Worm (Caenorhabditis elegans) whole organism, L3 larva: ENCODE data around the gene F17E9.5.
"Not testable (repeated sequence)": the region's sequence is repeated elsewhere in the genome, so short reads cannot be mapped to it uniquely, and the experiment has no call there.

Source experiments
- R02D3.7 ChIP-seq: fragments of 150-350 bp; optimal IDR thresholded peaks from 2 replicates; lab custom pipeline; 2014; ENCODE audit warnings: missing biosample characterization, missing genetic modification characterization
- ZK546.5 ChIP-seq: sonication (generic microtip); optimal IDR thresholded peaks from 2 replicates; lab custom pipeline; 2017; ENCODE audit warnings: missing biosample characterization, missing genetic modification characterization
- ama-1 ChIP-seq: fragments of 150-350 bp; optimal IDR thresholded peaks from 2 replicates; lab custom pipeline; 2018
- ceh-16 ChIP-seq: sonication (generic microtip); optimal IDR thresholded peaks from 2 replicates; lab custom pipeline; 2017; ENCODE audit warnings: missing biosample characterization, missing genetic modification characterization
- ceh-28 ChIP-seq: fragments of 150-350 bp; optimal IDR thresholded peaks from 2 replicates; lab custom pipeline; 2014; ENCODE audit warnings: missing biosample characterization, missing genetic modification reagents, missing genetic modification characterization
- ceh-82 ChIP-seq: fragments of 150-350 bp; optimal IDR thresholded peaks from 2 replicates; lab custom pipeline; 2014; ENCODE audit warnings: missing biosample characterization, missing genetic modification characterization
- ceh-9 ChIP-seq: sonication (generic microtip); optimal IDR thresholded peaks from 2 replicates; lab custom pipeline; 2018; ENCODE audit warnings: missing biosample characterization, missing genetic modification characterization
- daf-12 ChIP-seq: fragments of 150-350 bp; optimal IDR thresholded peaks from 2 replicates; lab custom pipeline; 2014; ENCODE audit warnings: missing biosample characterization, missing genetic modification reagents, missing genetic modification characterization
- egl-5 ChIP-seq: fragments of 150-350 bp; optimal IDR thresholded peaks from 2 replicates; lab custom pipeline; 2017; ENCODE audit warnings: missing biosample characterization, missing genetic modification reagents, missing genetic modification characterization, inconsistent platforms
- elt-1 ChIP-seq: fragments of 150-350 bp; optimal IDR thresholded peaks from 2 replicates; lab custom pipeline; 2014; ENCODE audit warnings: missing biosample characterization, missing genetic modification characterization
- elt-2 ChIP-seq: sonication (generic microtip); optimal IDR thresholded peaks from 2 replicates; lab custom pipeline; 2016; ENCODE audit warnings: missing genetic modification reagents, mild to moderate bottlenecking, missing genetic modification characterization, missing compliant biosample characterization
- fkh-10 ChIP-seq: sonication (generic microtip); optimal IDR thresholded peaks from 2 replicates; lab custom pipeline; 2017; ENCODE audit warnings: missing biosample characterization, missing genetic modification reagents, missing genetic modification characterization
- fkh-2 ChIP-seq: fragments of 150-350 bp; optimal IDR thresholded peaks from 2 replicates; lab custom pipeline; 2014; ENCODE audit warnings: missing biosample characterization, missing genetic modification reagents, missing genetic modification characterization
- fos-1 ChIP-seq: fragments of 150-350 bp; optimal IDR thresholded peaks from 2 replicates; lab custom pipeline; 2014; ENCODE audit warnings: missing biosample characterization, missing genetic modification characterization
- hmg-11 ChIP-seq: sonication (generic microtip); optimal IDR thresholded peaks from 2 replicates; lab custom pipeline; 2016; ENCODE audit warnings: missing genetic modification characterization, missing compliant biosample characterization
- jun-1 ChIP-seq: fragments of 150-350 bp; optimal IDR thresholded peaks from 2 replicates; lab custom pipeline; 2014; ENCODE audit warnings: missing biosample characterization, missing genetic modification reagents, missing genetic modification characterization
- lin-15B ChIP-seq: fragments of 150-350 bp; optimal IDR thresholded peaks from 2 replicates; lab custom pipeline; 2014; ENCODE audit warnings: missing biosample characterization, missing genetic modification characterization
- lsy-12 ChIP-seq: sonication (generic microtip); optimal IDR thresholded peaks from 2 replicates; lab custom pipeline; 2016; ENCODE audit warnings: mild to moderate bottlenecking, missing genetic modification characterization, missing compliant biosample characterization
- mml-1 ChIP-seq: fragments of 150-350 bp; sonication (generic microtip); optimal IDR thresholded peaks from 3 replicates; lab custom pipeline; 2014; ENCODE audit warnings: missing biosample characterization, missing genetic modification characterization
- nfya-1 ChIP-seq: sonication (generic microtip); optimal IDR thresholded peaks from 2 replicates; lab custom pipeline; 2017; ENCODE audit warnings: missing genetic modification characterization, mild to moderate bottlenecking, missing compliant biosample characterization, antibody characterized with exemption, moderate library complexity; ENCODE audit not compliant: insufficient read depth
- nhr-12 ChIP-seq: fragments of 150-350 bp; optimal IDR thresholded peaks from 2 replicates; lab custom pipeline; 2014; ENCODE audit warnings: missing biosample characterization, missing genetic modification characterization
- nhr-23 ChIP-seq: fragments of 150-350 bp; optimal IDR thresholded peaks from 2 replicates; lab custom pipeline; 2014; ENCODE audit warnings: missing biosample characterization, missing genetic modification reagents, missing genetic modification characterization
- nhr-28 ChIP-seq: fragments of 150-350 bp; optimal IDR thresholded peaks from 2 replicates; lab custom pipeline; 2014; ENCODE audit warnings: missing biosample characterization, missing genetic modification characterization
- nhr-43 ChIP-seq: sonication (generic microtip); optimal IDR thresholded peaks from 2 replicates; lab custom pipeline; 2016; ENCODE audit warnings: mild to moderate bottlenecking, missing genetic modification characterization, missing compliant biosample characterization; ENCODE audit not compliant: poor library complexity, severe bottlenecking
- nhr-67 ChIP-seq: fragments of 150-350 bp; optimal IDR thresholded peaks from 2 replicates; lab custom pipeline; 2014; ENCODE audit warnings: missing biosample characterization, missing genetic modification characterization
- nhr-76 ChIP-seq: fragments of 150-350 bp; sonication (generic microtip); optimal IDR thresholded peaks from 5 replicates; lab custom pipeline; 2014; ENCODE audit warnings: missing biosample characterization, missing genetic modification characterization
- nhr-77 ChIP-seq: fragments of 150-350 bp; optimal IDR thresholded peaks from 2 replicates; lab custom pipeline; 2014; ENCODE audit warnings: missing biosample characterization, missing genetic modification characterization
- pha-4 ChIP-seq: fragments of 150-350 bp; optimal IDR thresholded peaks from 2 replicates; lab custom pipeline; 2014; ENCODE audit warnings: missing biosample characterization, missing genetic modification reagents, missing genetic modification characterization
- pqm-1 ChIP-seq: fragments of 150-350 bp; optimal IDR thresholded peaks from 2 replicates; lab custom pipeline; 2017; ENCODE audit warnings: missing biosample characterization, missing genetic modification characterization, inconsistent platforms
- sea-2 ChIP-seq: fragments of 150-350 bp; sonication (generic microtip); optimal IDR thresholded peaks from 4 replicates; lab custom pipeline; 2014; ENCODE audit warnings: missing biosample characterization, missing genetic modification reagents, missing genetic modification characterization
- snpc-4 ChIP-seq: fragments of 150-350 bp; optimal IDR thresholded peaks from 2 replicates; lab custom pipeline; 2014; ENCODE audit warnings: missing biosample characterization, missing genetic modification characterization
- tbx-2 ChIP-seq: sonication (generic microtip); optimal IDR thresholded peaks from 2 replicates; lab custom pipeline; 2016; ENCODE audit warnings: mild to moderate bottlenecking, missing genetic modification characterization, missing compliant biosample characterization
- unc-39 ChIP-seq: sonication (generic microtip); optimal IDR thresholded peaks from 4 replicates; lab custom pipeline; 2017; ENCODE audit warnings: missing biosample characterization, missing genetic modification characterization
- unc-62 ChIP-seq: fragments of 150-350 bp; sonication (generic microtip); optimal IDR thresholded peaks from 4 replicates; lab custom pipeline; 2014; ENCODE audit warnings: missing biosample characterization, missing genetic modification reagents, missing genetic modification characterization
- zag-1 ChIP-seq: fragments of 150-350 bp; optimal IDR thresholded peaks from 2 replicates; lab custom pipeline; 2014; ENCODE audit warnings: missing biosample characterization, missing genetic modification characterization
- ztf-11 ChIP-seq: fragments of 150-350 bp; optimal IDR thresholded peaks from 2 replicates; lab custom pipeline; 2014; ENCODE audit warnings: missing biosample characterization, missing genetic modification characterization
- ztf-4 ChIP-seq: fragments of 150-350 bp; optimal IDR thresholded peaks from 2 replicates; lab custom pipeline; 2014; ENCODE audit warnings: missing biosample characterization, missing genetic modification characterization

F17E9.5 gene

DNA sequence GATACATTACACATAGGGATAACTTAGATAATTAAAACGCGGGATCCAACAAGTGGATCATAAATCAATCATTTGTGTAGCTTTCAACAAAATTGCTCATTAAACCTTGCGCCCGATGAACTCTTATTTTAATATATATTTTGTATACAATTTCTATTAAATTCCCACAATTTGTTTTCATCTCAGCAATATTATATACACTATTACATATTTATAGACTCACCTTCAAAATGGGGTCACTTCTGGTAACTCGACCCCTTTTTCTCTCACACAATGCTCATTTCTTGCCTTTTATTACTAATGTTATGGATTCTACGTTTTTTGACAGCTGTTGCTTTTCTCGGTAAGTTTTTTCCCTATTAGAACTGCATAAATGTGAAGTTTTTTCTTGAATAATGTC lies 6.0 kb upstream of the F17E9.5 start, which contains the start of gene lgc-6:
Gene lgc-6, plus strand, starts transcription at position 301 of the 400 bp plus-strand sequence.
- TF ChIP-seq ztf-4, result no peak

DNA sequence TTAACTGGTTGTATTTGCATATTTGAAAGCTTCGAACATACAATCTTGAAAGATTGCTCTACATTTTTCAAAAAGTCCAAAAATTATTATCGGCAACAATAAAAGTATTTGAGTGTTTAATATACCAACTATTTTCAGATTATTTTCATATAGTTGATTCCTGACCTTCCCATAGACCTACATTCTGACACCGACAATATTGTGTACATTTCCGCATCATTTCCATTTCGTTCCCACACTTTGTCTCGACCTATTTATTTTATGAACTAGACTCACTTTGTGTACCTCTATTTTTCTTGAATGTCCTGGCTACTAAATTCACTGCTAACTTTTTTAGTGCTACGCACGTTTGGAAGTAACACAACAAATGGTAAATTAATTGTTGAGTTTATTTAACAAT lies 3.2 kb upstream of the F17E9.5 start, which contains the start of gene lgc-5:
Gene lgc-5, plus strand, starts transcription at position 301 of the 400 bp plus-strand sequence.
- TF ChIP-seq ztf-11, result no peak
- TF ChIP-seq snpc-4 (tag; lab: Kevin White, UChicago), result no peak
- no peak for TF ChIP-seq pqm-1 (tag; lab: Kevin White, UChicago)
- TF ChIP-seq ceh-28 (tag; lab: Kevin White, UChicago), result no peak
- TF ChIP-seq lin-15B, result no peak
- TF ChIP-seq nhr-23 (tag; lab: Kevin White, UChicago), result no peak
- TF ChIP-seq ceh-82, result no peak
- TF ChIP-seq egl-5 (tag; lab: Kevin White, UChicago), result no peak
- TF ChIP-seq nhr-77 (tag; lab: Kevin White, UChicago), result no peak
- TF ChIP-seq ZK546.5, result no peak
- no peak for TF ChIP-seq nhr-28 (tag; lab: Kevin White, UChicago)
- no peak for TF ChIP-seq nhr-43 (tag; lab: Kevin White, UChicago)
- no peak for TF ChIP-seq nhr-67 (tag; lab: Kevin White, UChicago)
- TF ChIP-seq ama-1, result no peak
- TF ChIP-seq fkh-2 (tag; lab: Kevin White, UChicago), result no peak

DNA sequence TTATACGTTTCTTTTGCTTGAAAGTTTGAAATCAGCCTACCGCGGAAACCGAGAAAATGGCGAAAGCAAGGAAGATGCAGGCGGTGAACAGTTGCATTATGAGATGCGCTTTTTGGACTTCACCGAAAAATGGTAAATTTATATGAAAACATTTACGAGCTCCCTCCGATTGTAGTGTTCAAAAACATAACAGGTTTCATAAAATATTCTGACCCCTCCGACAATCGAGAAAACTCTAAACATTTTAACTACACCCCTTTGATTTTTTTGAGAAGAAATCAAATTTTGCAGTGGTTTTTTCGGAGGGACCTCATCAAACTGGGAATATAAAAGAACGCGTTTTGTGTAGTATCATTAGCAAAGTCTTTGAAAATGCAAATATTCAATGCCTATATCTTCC lies 1.4 kb downstream of the F17E9.5 start, which contains the start of the genes F17E9.18 and F17E9.15:
Gene F17E9.18, minus strand, starts transcription at position 101 of the 400 bp plus-strand sequence.
Gene F17E9.15, plus strand, starts transcription at position 368 of the 400 bp plus-strand sequence.
- TF ChIP-seq mml-1 (tag; lab: Kevin White, UChicago) (no peak), jun-1 (tag; lab: Kevin White, UChicago) (no peak), ceh-16 (tag; lab: Kevin White, UChicago) (no peak), R02D3.7 (tag; lab: Kevin White, UChicago) (no peak), ceh-28 (tag; lab: Kevin White, UChicago) (no peak), unc-39 (tag; lab: Kevin White, UChicago) (no peak), ama-1 (no peak), nhr-76 (tag; lab: Kevin White, UChicago) (no peak), fkh-10 (GFP tag; lab: Kevin White, UChicago) (no peak), unc-62 (GFP tag; lab: Kevin White, UChicago) (no peak), nhr-12 (tag; lab: Kevin White, UChicago) (no peak), lin-15B (no peak), fos-1 (tag; lab: Kevin White, UChicago) (no peak), sea-2 (no peak), ceh-82 (no peak)

DNA sequence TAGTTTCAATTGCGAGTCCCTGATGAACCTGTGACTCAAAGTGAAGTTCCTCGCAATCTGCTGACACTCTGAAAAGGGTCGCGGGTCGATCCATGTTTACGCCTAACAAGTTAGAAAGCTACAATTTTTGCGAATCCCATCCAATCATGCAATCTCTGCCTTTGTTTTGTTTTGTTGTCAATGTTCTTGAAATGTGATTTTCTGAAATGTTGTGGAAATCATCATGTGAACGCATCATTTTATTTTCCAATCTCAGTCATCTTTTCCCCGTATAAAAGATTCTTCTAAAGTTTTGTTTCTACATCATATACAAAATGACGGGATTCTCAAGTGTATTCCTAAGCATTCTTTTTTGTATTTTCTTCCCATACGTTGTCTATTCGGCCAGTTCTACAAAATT lies 2.5 kb downstream of the F17E9.5 start, which contains the start of gene F17E9.4:
Gene F17E9.4, plus strand, starts transcription at position 301 of the 400 bp plus-strand sequence.
- no peak for TF ChIP-seq elt-1 (tag; lab: Kevin White, UChicago)
- TF ChIP-seq elt-2 (tag; lab: Kevin White, UChicago), result no peak
- TF ChIP-seq nhr-77 (tag; lab: Kevin White, UChicago), result no peak
- TF ChIP-seq ceh-16 (tag; lab: Kevin White, UChicago), result no peak

DNA sequence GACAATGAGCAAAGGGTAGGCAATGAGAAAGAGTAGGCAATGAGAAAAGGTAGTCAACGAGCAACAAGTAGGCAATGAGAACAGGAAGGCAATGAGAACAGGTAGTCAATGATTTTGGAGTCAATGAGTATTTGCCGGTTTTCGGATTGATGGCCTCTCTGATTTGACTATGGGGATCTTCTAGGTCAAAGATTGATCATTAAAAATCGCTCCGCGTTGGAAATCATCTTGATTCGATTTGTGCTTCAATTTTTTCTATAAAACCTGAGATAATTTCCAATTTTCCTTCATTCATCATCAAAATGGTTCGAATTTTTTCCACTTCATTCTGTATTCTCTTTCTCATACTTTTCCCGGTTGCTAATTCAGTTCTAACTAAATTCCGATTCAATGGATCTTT lies 6.4 kb downstream of the F17E9.5 start, which contains the start of gene F17E9.16:
Gene F17E9.16, plus strand, starts transcription at position 301 of the 400 bp plus-strand sequence.
- TF ChIP-seq nhr-23 (tag; lab: Kevin White, UChicago); ceh-28 (tag; lab: Kevin White, UChicago); ama-1: not testable (repeated sequence)

DNA sequence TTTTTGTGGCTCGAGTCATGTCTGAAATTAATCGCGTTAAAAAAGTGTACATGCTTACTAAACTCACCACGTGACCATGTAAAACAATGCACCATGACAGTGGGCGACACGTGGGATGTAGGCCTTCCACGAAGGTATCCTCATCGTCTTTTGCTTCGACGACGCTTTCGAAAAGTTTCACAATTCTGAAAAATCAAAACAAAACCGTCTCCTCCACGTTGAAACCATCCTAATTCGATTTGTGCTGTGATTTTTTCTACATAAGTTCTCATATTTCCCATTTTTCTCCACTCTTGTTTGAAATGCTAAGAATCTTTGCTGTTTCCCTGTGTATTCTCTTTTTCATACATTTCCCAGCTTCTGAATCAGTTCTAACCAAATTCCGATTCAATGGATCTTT lies 9.0 kb downstream of the F17E9.5 start, which contains the start of gene F17E9.3:
Gene F17E9.3, plus strand, starts transcription at position 301 of the 400 bp plus-strand sequence.
- no peak for TF ChIP-seq snpc-4 (tag; lab: Kevin White, UChicago)
- TF ChIP-seq ceh-9 (tag; lab: Kevin White, UChicago), result no peak
- no peak for TF ChIP-seq ztf-4
- no peak for TF ChIP-seq zag-1
- no peak for TF ChIP-seq hmg-11 (tag; lab: Kevin White, UChicago)
- no peak for TF ChIP-seq pha-4 (tag; lab: Kevin White, UChicago)
- no peak for TF ChIP-seq nhr-23 (tag; lab: Kevin White, UChicago)
- TF ChIP-seq lsy-12 (tag; lab: Kevin White, UChicago), result no peak
- no peak for TF ChIP-seq unc-62 (GFP tag; lab: Kevin White, UChicago)
- no peak for TF ChIP-seq daf-12 (tag; lab: Kevin White, UChicago)
- no peak for TF ChIP-seq fkh-10 (GFP tag; lab: Kevin White, UChicago)
- no peak for TF ChIP-seq fkh-2 (tag; lab: Kevin White, UChicago)
- no peak for TF ChIP-seq nhr-43 (tag; lab: Kevin White, UChicago)
- TF ChIP-seq ceh-82, result no peak
- TF ChIP-seq sea-2, result no peak
- no peak for TF ChIP-seq tbx-2 (tag; lab: Kevin White, UChicago)
- no peak for TF ChIP-seq nfya-1 (tag; lab: Kevin White, UChicago)
- TF ChIP-seq, all 47 proteins: peak for 0
